Worm (Caenorhabditis elegans) whole organism, midembryonic: ENCODE data around the gene F21D12.2.

Experiments
- T22C8.4 ChIP-seq: fragments of 200-800 bp; sonication (Bioruptor generic); IDR thresholded peaks from 2 replicates; pipeline ENCODE4 v1.3.6; 2022; ENCODE audit warnings: missing genetic modification characterization, missing compliant biosample characterization
- cog-1 ChIP-seq: sonication (generic microtip); optimal IDR thresholded peaks from 2 replicates; lab custom pipeline; 2016; ENCODE audit warnings: missing genetic modification characterization, missing compliant biosample characterization
- flt-1 ChIP-seq: fragments of 200-800 bp; sonication (Bioruptor generic); IDR thresholded peaks from 2 replicates; pipeline ENCODE4 v1.3.6; 2022; ENCODE audit warnings: missing genetic modification characterization, missing compliant biosample characterization
- med-1 ChIP-seq: sonication (generic microtip); optimal IDR thresholded peaks from 2 replicates; lab custom pipeline; 2017; ENCODE audit warnings: missing genetic modification characterization, mild to moderate bottlenecking, missing compliant biosample characterization, antibody characterized with exemption, missing genetic modification reagents; ENCODE audit not compliant: insufficient read depth
- ref-1 ChIP-seq: fragments of 200-800 bp; sonication (Bioruptor generic); conservative IDR thresholded peaks from 2 replicates; pipeline ENCODE4 v1.3.6; 2022; ENCODE audit warnings: missing genetic modification reagents, missing genetic modification characterization, missing compliant biosample characterization
- ztf-23 ChIP-seq: fragments of 200-800 bp; sonication (Bioruptor generic); IDR thresholded peaks from 2 replicates; pipeline ENCODE4 v1.3.6; 2022; ENCODE audit warnings: missing genetic modification reagents, missing genetic modification characterization, missing compliant biosample characterization
- ztf-29 ChIP-seq: fragments of 200-800 bp; sonication (Bioruptor generic); IDR thresholded peaks from 2 replicates; pipeline ENCODE4 v1.3.6; 2022; ENCODE audit warnings: missing genetic modification reagents, missing genetic modification characterization, missing compliant biosample characterization

DNA sequence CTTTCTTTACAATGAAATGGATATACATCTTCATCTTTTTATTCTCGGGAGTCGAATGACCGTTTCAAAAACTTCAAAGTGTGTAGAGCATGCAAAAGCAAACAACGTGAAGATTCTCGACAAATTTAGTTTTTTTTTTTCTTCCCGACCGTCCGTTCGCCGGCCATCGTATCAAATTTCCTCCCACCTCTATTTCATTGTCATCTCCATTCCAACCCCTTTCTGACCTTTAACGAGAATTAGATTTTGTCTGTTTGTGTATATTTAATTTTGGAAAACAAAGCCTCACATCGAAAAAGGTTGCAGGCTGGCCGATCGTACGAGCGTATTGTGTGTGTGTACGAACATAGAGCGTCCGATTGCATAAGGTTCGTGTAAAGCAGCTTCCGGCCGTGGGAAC lies 18.5 kb upstream of the F21D12.2 start, which contains the start of gene C30G12.1:
- no peak for TF ChIP-seq ztf-29
- TF ChIP-seq ref-1 (GFP tag; lab: Robert Waterston, UW): no peak
- TF ChIP-seq med-1 (GFP tag; lab: Kevin White, UChicago): no peak
- TF ChIP-seq cog-1 (tag; lab: Kevin White, UChicago): no peak
- TF ChIP-seq T22C8.4 (GFP tag; lab: Robert Waterston, UW): no peak
- TF ChIP-seq ztf-23: no peak
- TF ChIP-seq flt-1: no peak
